Worm (Caenorhabditis elegans): Measurements from ENCODE around the gene sip-1.

ce11 chrIII:10518884-10519283, 12.3 kb upstream of the sip-1 start:
- TF ChIP-seq snpc-1.3 (tag; optimal IDR thresholded peaks at IDR 0.05; ENCODE audit: insufficient read depth) (no peak), akir-1 (GFP tag; optimal IDR thresholded peaks at IDR 0.05) (no peak), F23B12.7 (tag; optimal IDR thresholded peaks at IDR 0.05; ENCODE audit: insufficient read depth) (no peak), mel-28 (tag; optimal IDR thresholded peaks at IDR 0.05; ENCODE audit: borderline replicate concordance) (no peak), ceh-40 (GFP tag; IDR thresholded peaks at IDR 0.05) (no peak), cebp-2 (GFP tag; IDR thresholded peaks at IDR 0.05) (no peak), ama-1 (optimal IDR thresholded peaks at IDR 0.05) (no peak), ama-1 (GFP tag; optimal IDR thresholded peaks at IDR 0.05) (no peak)
